Worm (Caenorhabditis elegans) whole organism, young adult: ENCODE results near the gene catp-4.

Experiments
- B0261.1 ChIP-seq: sonication (generic microtip); optimal IDR thresholded peaks from 2 replicates; lab custom pipeline; 2016; ENCODE audit warnings: mild to moderate bottlenecking, missing genetic modification characterization, moderate library complexity, missing compliant biosample characterization
- B0336.3 ChIP-seq: fragments of 200-800 bp; sonication (Bioruptor generic); IDR thresholded peaks from 2 replicates; pipeline ENCODE4 v1.3.6; 2022; ENCODE audit warnings: missing genetic modification characterization, missing compliant biosample characterization
- C06A6.2 ChIP-seq: fragments of 200-800 bp; sonication (Bioruptor generic); conservative IDR thresholded peaks from 2 replicates; pipeline ENCODE4 v1.3.6; 2022; ENCODE audit warnings: missing genetic modification characterization, missing compliant biosample characterization
- D2030.7 ChIP-seq: fragments of 200-800 bp; sonication (Bioruptor generic); IDR thresholded peaks from 2 replicates; pipeline ENCODE4 v1.3.6; 2022; ENCODE audit warnings: missing genetic modification reagents, missing genetic modification characterization, missing compliant biosample characterization
- F33H1.4 ChIP-seq: fragments of 200-800 bp; sonication (Bioruptor generic); IDR thresholded peaks from 2 replicates; pipeline ENCODE4 v1.3.6; 2022; ENCODE audit warnings: missing genetic modification reagents, missing genetic modification characterization, missing compliant biosample characterization
- K12H6.12 ChIP-seq: fragments of 200-800 bp; sonication (Bioruptor generic); optimal IDR thresholded peaks from 2 replicates; lab custom pipeline; 2018; ENCODE audit warnings: mild to moderate bottlenecking, missing genetic modification characterization, missing compliant biosample characterization
- Y53F4B.3 ChIP-seq: fragments of 200-800 bp; sonication (Bioruptor generic); IDR thresholded peaks from 2 replicates; pipeline ENCODE4 v1.3.6; 2022; ENCODE audit warnings: missing genetic modification reagents, missing genetic modification characterization, missing compliant biosample characterization
- Y53G8AR.9 ChIP-seq: fragments of 200-800 bp; sonication (Bioruptor generic); conservative IDR thresholded peaks from 2 replicates; pipeline ENCODE4 v1.3.6; 2022; ENCODE audit warnings: missing genetic modification reagents, missing genetic modification characterization, missing compliant biosample characterization
- Y95B8A.8 ChIP-seq: fragments of 200-800 bp; sonication (Bioruptor generic); IDR thresholded peaks from 2 replicates; pipeline ENCODE4 v1.3.6; 2022; ENCODE audit warnings: missing genetic modification reagents, missing genetic modification characterization, missing compliant biosample characterization
- aptf-3 ChIP-seq: fragments of 200-800 bp; sonication (Bioruptor generic); IDR thresholded peaks from 2 replicates; pipeline ENCODE4 v1.3.6; 2022; ENCODE audit warnings: missing genetic modification characterization, missing compliant biosample characterization
- athp-1 ChIP-seq: sonication (generic microtip); optimal IDR thresholded peaks from 2 replicates; lab custom pipeline; 2017; ENCODE audit warnings: mild to moderate bottlenecking, missing genetic modification characterization, missing compliant biosample characterization
- attf-6 ChIP-seq: fragments of 200-800 bp; sonication (Bioruptor generic); IDR thresholded peaks from 2 replicates; pipeline ENCODE4 v1.3.6; 2022; ENCODE audit warnings: missing genetic modification reagents, missing genetic modification characterization, missing compliant biosample characterization
- bed-1 ChIP-seq: fragments of 200-800 bp; sonication (Bioruptor generic); IDR thresholded peaks from 2 replicates; pipeline ENCODE4 v1.3.6; 2022; ENCODE audit warnings: missing genetic modification reagents, missing genetic modification characterization, missing compliant biosample characterization
- bed-2 ChIP-seq: fragments of 200-800 bp; sonication (Bioruptor generic); IDR thresholded peaks from 2 replicates; pipeline ENCODE4 v1.3.6; 2022; ENCODE audit warnings: missing genetic modification reagents, missing genetic modification characterization, missing compliant biosample characterization
- ccch-3 ChIP-seq: fragments of 200-800 bp; sonication (Bioruptor generic); optimal IDR thresholded peaks from 2 replicates; lab custom pipeline; 2018; ENCODE audit warnings: mild to moderate bottlenecking, missing genetic modification characterization, missing compliant biosample characterization
- cebp-2 ChIP-seq: fragments of 200-800 bp; sonication (Bioruptor generic); IDR thresholded peaks from 2 replicates; pipeline ENCODE4 v1.3.6; 2022; ENCODE audit warnings: missing genetic modification characterization, missing compliant biosample characterization
- ceh-100 ChIP-seq: fragments of 200-800 bp; sonication (Bioruptor generic); IDR thresholded peaks from 2 replicates; pipeline ENCODE4 v1.3.6; 2022; ENCODE audit warnings: missing genetic modification reagents, missing genetic modification characterization, missing compliant biosample characterization
- ceh-40 ChIP-seq: fragments of 200-800 bp; sonication (Bioruptor generic); IDR thresholded peaks from 2 replicates; pipeline ENCODE4 v1.3.6; 2022; ENCODE audit warnings: missing genetic modification characterization, missing compliant biosample characterization
- chd-7 ChIP-seq: sonication (generic microtip); optimal IDR thresholded peaks from 2 replicates; lab custom pipeline; 2016; ENCODE audit warnings: mild to moderate bottlenecking, missing genetic modification characterization, moderate library complexity, missing compliant biosample characterization
- efl-1 ChIP-seq: fragments of 150-350 bp; optimal IDR thresholded peaks from 2 replicates; lab custom pipeline; 2014; ENCODE audit warnings: missing biosample characterization, missing genetic modification reagents, missing genetic modification characterization
- ekl-4 ChIP-seq: fragments of 200-800 bp; sonication (Bioruptor generic); IDR thresholded peaks from 2 replicates; pipeline ENCODE4 v1.3.6; 2022; ENCODE audit warnings: missing genetic modification reagents, missing genetic modification characterization, missing compliant biosample characterization
- ets-4 ChIP-seq: fragments of 200-800 bp; sonication (Bioruptor generic); optimal IDR thresholded peaks from 2 replicates; lab custom pipeline; 2018; ENCODE audit warnings: mild to moderate bottlenecking, missing genetic modification characterization, missing compliant biosample characterization
- gei-17 ChIP-seq: fragments of 200-800 bp; sonication (Bioruptor generic); optimal IDR thresholded peaks from 2 replicates; lab custom pipeline; 2018; ENCODE audit warnings: mild to moderate bottlenecking, missing genetic modification characterization, missing compliant biosample characterization
- him-1 ChIP-seq: sonication (generic microtip); optimal IDR thresholded peaks from 2 replicates; lab custom pipeline; 2016; ENCODE audit warnings: missing genotype, missing genetic modification reagents, missing genetic modification characterization, missing compliant biosample characterization
- hsf-1 ChIP-seq: fragments of 200-800 bp; sonication (Bioruptor generic); IDR thresholded peaks from 2 replicates; pipeline ENCODE4 v1.3.6; 2022; ENCODE audit warnings: missing genetic modification reagents, missing genetic modification characterization, missing compliant biosample characterization
- let-526 ChIP-seq: fragments of 200-800 bp; sonication (Bioruptor generic); IDR thresholded peaks from 2 replicates; pipeline ENCODE4 v1.3.6; 2022; ENCODE audit warnings: missing genetic modification reagents, missing genetic modification characterization, missing compliant biosample characterization
- let-607 ChIP-seq, 2 experiments: fragments of 200-800 bp in 1 of 2; sonication (Bioruptor generic) in 1 of 2; sonication (generic microtip) in 1 of 2; optimal IDR thresholded peaks; 2 replicates each; lab custom pipeline; 2016 to 2018; ENCODE audit warnings: mild to moderate bottlenecking in 2 of 2, missing compliant biosample characterization in 2 of 2, missing genetic modification characterization in 2 of 2, moderate library complexity in 2 of 2, missing genotype in 1 of 2
- lin-26 ChIP-seq: fragments of 200-800 bp; sonication (Bioruptor generic); IDR thresholded peaks from 2 replicates; pipeline ENCODE4 v1.3.6; 2022; ENCODE audit warnings: missing genetic modification reagents, missing genetic modification characterization, missing compliant biosample characterization
- lin-40 ChIP-seq: sonication (generic microtip); optimal IDR thresholded peaks from 2 replicates; lab custom pipeline; 2016; ENCODE audit warnings: missing genetic modification characterization, mild to moderate bottlenecking, missing compliant biosample characterization, missing genotype, missing genetic modification reagents
- lir-1 ChIP-seq: fragments of 200-800 bp; sonication (Bioruptor generic); conservative IDR thresholded peaks from 2 replicates; pipeline ENCODE4 v1.3.6; 2022; ENCODE audit warnings: missing genetic modification reagents, missing genetic modification characterization, missing compliant biosample characterization
- lsl-1 ChIP-seq: fragments of 200-800 bp; sonication (Bioruptor generic); optimal IDR thresholded peaks from 2 replicates; lab custom pipeline; 2018; ENCODE audit warnings: mild to moderate bottlenecking, missing genetic modification characterization, moderate library complexity, missing compliant biosample characterization
- madf-3 ChIP-seq: fragments of 200-800 bp; sonication (Bioruptor generic); IDR thresholded peaks from 2 replicates; pipeline ENCODE4 v1.3.6; 2022; ENCODE audit warnings: missing genetic modification reagents, missing genetic modification characterization, missing compliant biosample characterization
- madf-8 ChIP-seq: fragments of 200-800 bp; sonication (Bioruptor generic); conservative IDR thresholded peaks from 2 replicates; pipeline ENCODE4 v1.3.6; 2022; ENCODE audit warnings: missing genetic modification reagents, missing genetic modification characterization, missing compliant biosample characterization
- nfya-2 ChIP-seq: fragments of 200-800 bp; sonication (Bioruptor generic); IDR thresholded peaks from 2 replicates; pipeline ENCODE4 v1.3.6; 2022; ENCODE audit warnings: missing genetic modification reagents, missing genetic modification characterization, missing compliant biosample characterization
- nhr-80 ChIP-seq: sonication (generic microtip); optimal IDR thresholded peaks from 2 replicates; lab custom pipeline; 2016; ENCODE audit warnings: missing genetic modification characterization, missing compliant biosample characterization
- pbrm-1 ChIP-seq: fragments of 200-800 bp; sonication (Bioruptor generic); IDR thresholded peaks from 2 replicates; pipeline ENCODE4 v1.3.6; 2022; ENCODE audit warnings: missing genetic modification reagents, missing genetic modification characterization, missing compliant biosample characterization
- rec-8 ChIP-seq, 2 experiments: sonication (generic microtip); optimal IDR thresholded peaks; 2 replicates each; lab custom pipeline; 2016; ENCODE audit warnings: mild to moderate bottlenecking in 2 of 2, missing genetic modification characterization in 2 of 2, missing genetic modification reagents in 2 of 2, missing genotype in 2 of 2, missing biosample characterization in 1 of 2, missing compliant biosample characterization in 1 of 2, moderate library complexity in 1 of 2
- repo-1 ChIP-seq: sonication (generic microtip); optimal IDR thresholded peaks from 2 replicates; lab custom pipeline; 2017; ENCODE audit warnings: mild to moderate bottlenecking, missing genetic modification characterization, missing compliant biosample characterization
- sea-2 ChIP-seq: fragments of 200-800 bp; sonication (Bioruptor generic); IDR thresholded peaks from 2 replicates; pipeline ENCODE4 v1.3.6; 2022; ENCODE audit warnings: missing genetic modification characterization, missing compliant biosample characterization
- snpc-3.4 ChIP-seq: sonication (generic microtip); optimal IDR thresholded peaks from 2 replicates; lab custom pipeline; 2017; ENCODE audit warnings: missing genetic modification characterization, mild to moderate bottlenecking, missing compliant biosample characterization, antibody characterized with exemption, moderate library complexity, missing genotype, missing genetic modification reagents
- snpc-4 ChIP-seq, 5 experiments: fragments of 150-350 bp in 1 of 5; sonication (generic microtip) in 4 of 5; optimal IDR thresholded peaks; 2 replicates each; lab custom pipeline; 2014 to 2018; ENCODE audit warnings: missing genetic modification characterization in 5 of 5, missing biosample characterization in 3 of 5, antibody characterized with exemption in 2 of 5, mild to moderate bottlenecking in 2 of 5, missing compliant biosample characterization in 2 of 5, missing genotype in 2 of 5, moderate library complexity in 2 of 5, missing genetic modification reagents in 1 of 5
- sptf-2 ChIP-seq: fragments of 200-800 bp; sonication (Bioruptor generic); optimal IDR thresholded peaks from 2 replicates; lab custom pipeline; 2018; ENCODE audit warnings: mild to moderate bottlenecking, missing genetic modification characterization, missing compliant biosample characterization
- tlf-1 ChIP-seq: fragments of 200-800 bp; sonication (Bioruptor generic); optimal IDR thresholded peaks from 2 replicates; lab custom pipeline; 2018; ENCODE audit warnings: mild to moderate bottlenecking, missing genetic modification characterization, missing compliant biosample characterization
- ztf-18 ChIP-seq: sonication (generic microtip); optimal IDR thresholded peaks from 2 replicates; lab custom pipeline; 2016; ENCODE audit warnings: missing genotype, mild to moderate bottlenecking, missing genetic modification characterization, missing compliant biosample characterization
- ztf-22 ChIP-seq: fragments of 200-800 bp; sonication (Bioruptor generic); optimal IDR thresholded peaks from 2 replicates; lab custom pipeline; 2018; ENCODE audit warnings: mild to moderate bottlenecking, missing genetic modification characterization, moderate library complexity, missing compliant biosample characterization
- ztf-26 ChIP-seq: sonication (generic microtip); optimal IDR thresholded peaks from 2 replicates; lab custom pipeline; 2017; ENCODE audit warnings: missing genetic modification characterization, missing compliant biosample characterization
- ztf-3 ChIP-seq: fragments of 200-800 bp; sonication (Bioruptor generic); optimal IDR thresholded peaks from 2 replicates; lab custom pipeline; 2018; ENCODE audit warnings: mild to moderate bottlenecking, missing genetic modification characterization, missing compliant biosample characterization

The catp-4 gene

ce11 chrII:14561549-14562115 is 31.7 kb upstream of the catp-4 start, which contains the start of gene mog-4 (continued):
- TF ChIP-seq hsf-1 (GFP tag; lab: Robert Waterston, UW) (peak; percentile 93), F33H1.4 (GFP tag; lab: Robert Waterston, UW) (peak; percentile 97), lin-40 (tag; lab: Kevin White, UChicago) (peak; percentile 98), ekl-4 (peak; percentile 99), bed-2 (peak; percentile 100), sea-2 (GFP tag; lab: Robert Waterston, UW) (peak; percentile 98), Y95B8A.8 (GFP tag; lab: Robert Waterston, UW) (peak; percentile 99), sptf-2 (GFP tag; lab: Kevin White, UChicago) (peak; percentile 9), B0261.1 (tag; lab: Kevin White, UChicago) (peak; percentile 35), snpc-3.4 (tag; lab: Kevin White, UChicago) (peak; percentile 18), Y53G8AR.9 (peak; percentile 99), B0336.3 (GFP tag; lab: Robert Waterston, UW) (peak; percentile 92), nfya-2 (GFP tag; lab: Robert Waterston, UW) (peak; percentile 89), tlf-1 (peak; percentile 98), lsl-1 (peak; percentile 98), aptf-3 (GFP tag; lab: Robert Waterston, UW) (peak; percentile 95), attf-6 (GFP tag; lab: Robert Waterston, UW) (peak; percentile 92), ztf-18 (peak; percentile 82), him-1 (tag; lab: Kevin White, UChicago) (peak; percentile 84), Y53F4B.3 (GFP tag; lab: Robert Waterston, UW) (peak; percentile 93), ztf-3 (GFP tag; lab: Kevin White, UChicago) (peak; percentile 81), efl-1 (peak; percentile 65), chd-7 (tag; lab: Kevin White, UChicago) (peak; percentile 84), gei-17 (GFP tag; lab: Kevin White, UChicago) (peak; percentile 66), rec-8 (tag; optimal IDR thresholded peaks at IDR 0.05; lab: Kevin White, UChicago) (peak; percentile 62 to 86), let-526 (peak; percentile 100), lir-1 (peak; percentile 99), K12H6.12 (peak; percentile 97), repo-1 (tag; lab: Kevin White, UChicago) (peak; percentile 84), pbrm-1 (GFP tag; lab: Robert Waterston, UW) (peak; percentile 99), let-607 (tag; optimal IDR thresholded peaks at IDR 0.05; lab: Kevin White, UChicago) (peak; percentile 97 to 98), ceh-40 (GFP tag; lab: Robert Waterston, UW) (peak; percentile 95), ztf-22 (GFP tag; lab: Kevin White, UChicago) (peak; percentile 80), ceh-100 (GFP tag; lab: Robert Waterston, UW) (peak; percentile 96), nhr-80 (peak; percentile 80), athp-1 (peak; percentile 97), bed-1 (peak; percentile 98), cebp-2 (GFP tag; lab: Robert Waterston, UW) (peak; percentile 97), ccch-3 (peak; percentile 97), C06A6.2 (peak; percentile 98), D2030.7 (peak; percentile 100), ets-4 (peak; percentile 10), madf-3 (GFP tag; lab: Robert Waterston, UW) (peak; percentile 98), snpc-4 (GFP tag; optimal IDR thresholded peaks at IDR 0.05; lab: Kevin White, UChicago) (peak; percentile 31), snpc-4 (tag; optimal IDR thresholded peaks at IDR 0.05; lab: Kevin White, UChicago) (peak; percentile 41 to 91 (median 72)), madf-8 (GFP tag; lab: Robert Waterston, UW) (peak; percentile 99), lin-26 (peak; percentile 98), ztf-26 (tag; lab: Kevin White, UChicago) (peak; percentile 96)
